Fruit fly (Drosophila melanogaster): ENCODE results near the gene per.

Gene per

dm6 chrX:2685580-2685979, at the start of gene per:
per (plus strand) TSS chrX:2685580.
- no peak for TF ChIP-seq fru (GFP tag; optimal IDR thresholded peaks at IDR 0.05)
- no peak for TF ChIP-seq jim (GFP tag; optimal IDR thresholded peaks at IDR 0.05)
- TF ChIP-seq h (GFP tag; optimal IDR thresholded peaks at IDR 0.05): no peak
- TF ChIP-seq dl (GFP tag; optimal IDR thresholded peaks at IDR 0.05; ENCODE audit: insufficient read depth in 1 of 2, partially characterized antibody in 2 of 2): no peak
- no peak for TF ChIP-seq sage (GFP tag; optimal IDR thresholded peaks at IDR 0.05)
- TF ChIP-seq N (GFP tag; optimal IDR thresholded peaks at IDR 0.05): no peak
- no peak for TF ChIP-seq dmrt93B (GFP tag; optimal IDR thresholded peaks at IDR 0.05)
- TF ChIP-seq psq (GFP tag; optimal IDR thresholded peaks at IDR 0.05): no peak
- TF ChIP-seq Dfd (GFP tag; optimal IDR thresholded peaks at IDR 0.05): no peak
- no peak for TF ChIP-seq CG32264 (GFP tag; optimal IDR thresholded peaks at IDR 0.05)
- TF ChIP-seq Jra (GFP tag; optimal IDR thresholded peaks at IDR 0.05): no peak
- TF ChIP-seq CG9705 (GFP tag; optimal IDR thresholded peaks at IDR 0.05): no peak
- TF ChIP-seq Sp1 (GFP tag; optimal IDR thresholded peaks at IDR 0.05): no peak
- TF ChIP-seq Hr78 (GFP tag; optimal IDR thresholded peaks at IDR 0.05): no peak
- TF ChIP-seq foxo (GFP tag; optimal IDR thresholded peaks at IDR 0.05): no peak
- no peak for TF ChIP-seq Hnf4 (GFP tag; optimal IDR thresholded peaks at IDR 0.05)
- no peak for TF ChIP-seq lola (GFP tag; optimal IDR thresholded peaks at IDR 0.05)
- TF ChIP-seq dsf (GFP tag; optimal IDR thresholded peaks at IDR 0.05; ENCODE audit: borderline replicate concordance): no peak
- no peak for TF ChIP-seq Rel (GFP tag; optimal IDR thresholded peaks at IDR 0.05)
- TF ChIP-seq Rel (tag; optimal IDR thresholded peaks at IDR 0.05): no peak
- TF ChIP-seq Mio (GFP tag; optimal IDR thresholded peaks at IDR 0.05): no peak

- no peak for TF ChIP-seq br (GFP tag; optimal IDR thresholded peaks at IDR 0.05)
- no peak for TF ChIP-seq Hr78 (GFP tag; optimal IDR thresholded peaks at IDR 0.05)
- peak; percentile 17 for TF ChIP-seq fru (GFP tag; optimal IDR thresholded peaks at IDR 0.05)
- TF ChIP-seq HLH106 (tag; optimal IDR thresholded peaks at IDR 0.05): no peak
- TF ChIP-seq Abd-B (GFP tag; optimal IDR thresholded peaks at IDR 0.05): no peak
Observed at dm6 chrX:2635953-2636715, 49.2 kb upstream of the per start.

dm6 chrX:2636825-2637535, 48.4 kb upstream of the per start:
- TF ChIP-seq Mio (GFP tag; optimal IDR thresholded peaks at IDR 0.05): no peak
- no peak for TF ChIP-seq dl (GFP tag; optimal IDR thresholded peaks at IDR 0.05; ENCODE audit: insufficient read depth in 1 of 2, partially characterized antibody in 2 of 2)
- no peak for TF ChIP-seq Hnf4 (GFP tag; optimal IDR thresholded peaks at IDR 0.05)
- no peak for TF ChIP-seq brk (GFP tag; optimal IDR thresholded peaks at IDR 0.05)
- no peak for TF ChIP-seq Abd-B (GFP tag; optimal IDR thresholded peaks at IDR 0.05)
- TF ChIP-seq woc (GFP tag; optimal IDR thresholded peaks at IDR 0.05): no peak
- TF ChIP-seq dsf (GFP tag; optimal IDR thresholded peaks at IDR 0.05; ENCODE audit: borderline replicate concordance): no peak
- TF ChIP-seq HLH106 (tag; optimal IDR thresholded peaks at IDR 0.05): no peak
- TF ChIP-seq tai (GFP tag; optimal IDR thresholded peaks at IDR 0.05): no peak
- no peak for TF ChIP-seq Dif (GFP tag; optimal IDR thresholded peaks at IDR 0.05; ENCODE audit: partially characterized antibody)
- TF ChIP-seq Rel (GFP tag; optimal IDR thresholded peaks at IDR 0.05): no peak
- no peak for TF ChIP-seq Rel (tag; optimal IDR thresholded peaks at IDR 0.05)

dm6 chrX:2637914-2638313, 47.5 kb upstream of the per start:
- TF ChIP-seq brk (GFP tag; optimal IDR thresholded peaks at IDR 0.05): no peak
- TF ChIP-seq CrebA (GFP tag; optimal IDR thresholded peaks at IDR 0.05; ENCODE audit: borderline replicate concordance): no peak
- TF ChIP-seq Rel (GFP tag; optimal IDR thresholded peaks at IDR 0.05): no peak
- TF ChIP-seq Rel (tag; optimal IDR thresholded peaks at IDR 0.05): peak; percentile 92
- TF ChIP-seq h (GFP tag; optimal IDR thresholded peaks at IDR 0.05): no peak

- TF ChIP-seq Myc (optimal IDR thresholded peaks at IDR 0.05) (no peak), Sp1 (GFP tag; optimal IDR thresholded peaks at IDR 0.05) (no peak), Dfd (GFP tag; optimal IDR thresholded peaks at IDR 0.05) (no peak), CrebA (GFP tag; optimal IDR thresholded peaks at IDR 0.05; ENCODE audit: borderline replicate concordance) (no peak), foxo (GFP tag; optimal IDR thresholded peaks at IDR 0.05) (peak in 1 of 2 experiments; percentile 8), Hr83 (GFP tag; optimal IDR thresholded peaks at IDR 0.05; ENCODE audit: poor library complexity, severe bottlenecking) (no peak), OdsH (GFP tag; optimal IDR thresholded peaks at IDR 0.05) (no peak), sv (GFP tag; optimal IDR thresholded peaks at IDR 0.05) (peak; percentile 8), ey (GFP tag; optimal IDR thresholded peaks at IDR 0.05) (peak; percentile 1), rgr (GFP tag; optimal IDR thresholded peaks at IDR 0.05) (no peak), dl (GFP tag; optimal IDR thresholded peaks at IDR 0.05; ENCODE audit: insufficient read depth in 1 of 2, partially characterized antibody in 2 of 2) (no peak), h (GFP tag; optimal IDR thresholded peaks at IDR 0.05) (peak; percentile 18), fru (GFP tag; optimal IDR thresholded peaks at IDR 0.05) (peak; percentile 6), woc (GFP tag; optimal IDR thresholded peaks at IDR 0.05) (no peak)
Observed at dm6 chrX:2638646-2639045, 46.7 kb upstream of the per start.

Data from whole organism, wandering third instar larva.